Worm (Caenorhabditis elegans) whole organism, L4 larva: ENCODE results near the gene T02H6.4.
A peak's percentile ranks its signal among the peaks of the same experiment; 100 is the strongest.

Experiments
- D1046.2 ChIP-seq: fragments of 200-800 bp; sonication (Bioruptor generic); IDR thresholded peaks from 2 replicates; pipeline ENCODE4 v1.3.6; 2022; ENCODE audit warnings: missing genetic modification characterization, missing compliant biosample characterization
- F10B5.3 ChIP-seq: sonication (generic microtip); optimal IDR thresholded peaks from 2 replicates; lab custom pipeline; 2016; ENCODE audit warnings: mild to moderate bottlenecking, missing genetic modification characterization, missing compliant biosample characterization
- F49E8.2 ChIP-seq: sonication (generic microtip); optimal IDR thresholded peaks from 2 replicates; lab custom pipeline; 2016; ENCODE audit warnings: missing compliant biosample characterization, mild to moderate bottlenecking, missing genetic modification characterization, borderline replicate concordance
- T20F7.1 ChIP-seq: fragments of 200-800 bp; sonication (Bioruptor generic); optimal IDR thresholded peaks from 2 replicates; lab custom pipeline; 2018; ENCODE audit warnings: mild to moderate bottlenecking, missing genetic modification characterization, missing compliant biosample characterization
- Y48G9A.11 ChIP-seq: fragments of 200-800 bp; sonication (Bioruptor generic); IDR thresholded peaks from 2 replicates; pipeline ENCODE4 v1.3.6; 2022; ENCODE audit warnings: missing genetic modification reagents, missing genetic modification characterization, missing compliant biosample characterization
- ZK337.2 ChIP-seq: fragments of 200-800 bp; sonication (Bioruptor generic); IDR thresholded peaks from 2 replicates; pipeline ENCODE4 v1.3.6; 2022; ENCODE audit warnings: missing genetic modification reagents, missing genetic modification characterization, missing compliant biosample characterization
- aha-1 ChIP-seq: fragments of 150-350 bp; peaks from one replicate; lab custom pipeline; 2014; ENCODE audit warnings: missing biosample characterization, missing genetic modification characterization
- ceh-28 ChIP-seq: fragments of 150-350 bp; optimal IDR thresholded peaks from 2 replicates; lab custom pipeline; 2014; ENCODE audit warnings: missing biosample characterization, missing genetic modification reagents, missing genetic modification characterization
- ceh-32 ChIP-seq: sonication (generic microtip); optimal IDR thresholded peaks from 2 replicates; lab custom pipeline; 2016; ENCODE audit warnings: mild to moderate bottlenecking, missing genetic modification characterization, missing compliant biosample characterization; ENCODE audit not compliant: poor library complexity
- ceh-44 ChIP-seq: fragments of 200-800 bp; sonication (Bioruptor generic); IDR thresholded peaks from 2 replicates; pipeline ENCODE4 v1.3.6; 2022; ENCODE audit warnings: missing genetic modification reagents, missing genetic modification characterization, missing compliant biosample characterization
- daf-16 ChIP-seq, 3 experiments: sonication (generic microtip); optimal IDR thresholded peaks; 2 replicates each; lab custom pipeline; 2016 to 2017; ENCODE audit warnings: missing genetic modification characterization in 3 of 3, missing genetic modification reagents in 3 of 3, mild to moderate bottlenecking in 2 of 3, missing compliant biosample characterization in 2 of 3, missing biosample characterization in 1 of 3, moderate library complexity in 1 of 3
- daf-8 ChIP-seq: fragments of 200-800 bp; sonication (Bioruptor generic); IDR thresholded peaks from 2 replicates; pipeline ENCODE4 v1.3.6; 2022; ENCODE audit warnings: missing genetic modification characterization, missing compliant biosample characterization
- dmd-8 ChIP-seq: fragments of 200-800 bp; sonication (Bioruptor generic); IDR thresholded peaks from 2 replicates; pipeline ENCODE4 v1.3.6; 2022; ENCODE audit warnings: missing genetic modification characterization, missing compliant biosample characterization
- egl-43 ChIP-seq: fragments of 200-800 bp; sonication (Bioruptor generic); IDR thresholded peaks from 2 replicates; pipeline ENCODE4 v1.3.6; 2022; ENCODE audit warnings: missing genetic modification reagents, missing genetic modification characterization, missing compliant biosample characterization
- hmg-1.1 ChIP-seq: fragments of 200-800 bp; sonication (Bioruptor generic); IDR thresholded peaks from 2 replicates; pipeline ENCODE4 v1.3.6; 2022; ENCODE audit warnings: missing genetic modification reagents, missing genetic modification characterization, missing compliant biosample characterization
- lim-7 ChIP-seq: fragments of 200-800 bp; sonication (Bioruptor generic); IDR thresholded peaks from 2 replicates; pipeline ENCODE4 v1.3.6; 2022; ENCODE audit warnings: missing genetic modification characterization, missing compliant biosample characterization
- lin-38 ChIP-seq: fragments of 200-800 bp; sonication (Bioruptor generic); IDR thresholded peaks from 2 replicates; pipeline ENCODE4 v1.3.6; 2022; ENCODE audit warnings: missing genetic modification reagents, missing genetic modification characterization, missing compliant biosample characterization
- mes-2 ChIP-seq: sonication (generic microtip); optimal IDR thresholded peaks from 2 replicates; lab custom pipeline; 2016; ENCODE audit warnings: missing genotype, mild to moderate bottlenecking, missing genetic modification characterization, missing compliant biosample characterization; ENCODE audit not compliant: poor library complexity, severe bottlenecking
- nhr-11 ChIP-seq: fragments of 150-350 bp; optimal IDR thresholded peaks from 2 replicates; lab custom pipeline; 2014; ENCODE audit warnings: missing biosample characterization, missing genetic modification characterization
- nhr-41 ChIP-seq: fragments of 200-800 bp; sonication (Bioruptor generic); IDR thresholded peaks from 2 replicates; pipeline ENCODE4 v1.3.6; 2022; ENCODE audit warnings: missing genetic modification reagents, missing genetic modification characterization, missing compliant biosample characterization
- nhr-42 ChIP-seq: fragments of 200-800 bp; sonication (Bioruptor generic); IDR thresholded peaks from 2 replicates; pipeline ENCODE4 v1.3.6; 2022; ENCODE audit warnings: missing genetic modification characterization, missing compliant biosample characterization
- nhr-6 ChIP-seq: fragments of 150-350 bp; optimal IDR thresholded peaks from 2 replicates; lab custom pipeline; 2014; ENCODE audit warnings: missing biosample characterization, missing genetic modification characterization
- nhr-76 ChIP-seq: fragments of 150-350 bp; optimal IDR thresholded peaks from 2 replicates; lab custom pipeline; 2014; ENCODE audit warnings: missing biosample characterization, missing genetic modification characterization
- saeg-2 ChIP-seq: fragments of 200-800 bp; sonication (Bioruptor generic); IDR thresholded peaks from 2 replicates; pipeline ENCODE4 v1.3.6; 2022; ENCODE audit warnings: missing genetic modification reagents, missing genetic modification characterization, missing compliant biosample characterization
- set-16 ChIP-seq: fragments of 200-800 bp; sonication (Bioruptor generic); IDR thresholded peaks from 2 replicates; pipeline ENCODE4 v1.3.6; 2022; ENCODE audit warnings: missing genetic modification reagents, missing genetic modification characterization, missing compliant biosample characterization
- snpc-4 ChIP-seq: fragments of 150-350 bp; optimal IDR thresholded peaks from 2 replicates; lab custom pipeline; 2014; ENCODE audit warnings: missing biosample characterization, missing genetic modification characterization
- unc-39 ChIP-seq: sonication (generic microtip); optimal IDR thresholded peaks from 2 replicates; lab custom pipeline; 2017; ENCODE audit warnings: missing biosample characterization, missing genetic modification characterization

Gene T02H6.4

DNA sequence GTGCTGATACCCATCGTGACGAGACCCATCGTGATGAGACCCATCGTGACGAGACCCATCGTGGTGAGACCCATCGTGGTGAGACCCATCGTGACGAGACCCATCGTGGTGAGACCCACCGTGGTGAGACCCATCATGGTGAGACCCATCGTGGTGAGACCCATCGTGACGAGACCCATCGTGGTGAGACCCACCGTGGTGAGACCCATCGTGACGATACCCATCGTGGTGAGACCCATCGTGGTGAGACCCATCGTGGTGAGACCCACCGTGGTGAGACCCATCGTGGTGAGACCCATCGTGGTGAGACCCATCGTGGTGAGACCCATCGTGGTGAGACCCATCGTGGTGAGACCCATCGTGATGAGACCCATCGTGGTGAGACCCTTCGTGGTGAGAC, 8.6 kb downstream of the T02H6.4 start:
- TF ChIP-seq saeg-2 (GFP tag; lab: Robert Waterston, UW) (0 out of 2 replicates have a peak, but pooled peaks have one; percentile 33), set-16 (GFP tag; lab: Robert Waterston, UW) (peak; percentile 73), dmd-8 (peak; percentile 44; the same call in 1 of the 2 replicates), lim-7 (GFP tag; lab: Robert Waterston, UW) (peak; percentile 42; the same call in 1 of the 2 replicates), ceh-44 (GFP tag; lab: Robert Waterston, UW) (0 out of 2 replicates have a peak, but pooled peaks have one; percentile 13), egl-43 (GFP tag; lab: Robert Waterston, UW) (peak; percentile 59; the same call in 1 of the 2 replicates), D1046.2 (GFP tag; lab: Robert Waterston, UW) (0 out of 2 replicates have a peak, but pooled peaks have one; percentile 12)

DNA sequence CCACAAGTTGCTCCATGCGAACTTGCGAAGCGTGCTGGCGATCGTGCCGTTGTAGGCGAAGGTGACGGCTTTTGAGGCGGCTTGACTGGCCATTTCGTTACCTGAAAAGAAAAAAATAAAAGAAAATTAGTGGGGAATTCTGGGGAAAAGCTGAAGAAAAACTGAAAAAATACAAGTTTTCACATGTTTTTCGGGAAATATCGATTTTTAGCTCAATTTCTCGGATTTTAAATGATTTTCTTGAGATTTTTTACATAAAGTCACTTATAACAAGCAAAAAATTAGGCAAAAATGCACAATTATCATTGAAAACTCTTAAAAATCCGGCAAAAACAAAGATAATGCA, 11.1 kb downstream of the T02H6.4 start, which contains the start of gene T02H6.11:
T02H6.11 (minus strand) TSS at position 101 of the 346 bp plus-strand sequence.
- no peak for TF ChIP-seq mes-2

DNA sequence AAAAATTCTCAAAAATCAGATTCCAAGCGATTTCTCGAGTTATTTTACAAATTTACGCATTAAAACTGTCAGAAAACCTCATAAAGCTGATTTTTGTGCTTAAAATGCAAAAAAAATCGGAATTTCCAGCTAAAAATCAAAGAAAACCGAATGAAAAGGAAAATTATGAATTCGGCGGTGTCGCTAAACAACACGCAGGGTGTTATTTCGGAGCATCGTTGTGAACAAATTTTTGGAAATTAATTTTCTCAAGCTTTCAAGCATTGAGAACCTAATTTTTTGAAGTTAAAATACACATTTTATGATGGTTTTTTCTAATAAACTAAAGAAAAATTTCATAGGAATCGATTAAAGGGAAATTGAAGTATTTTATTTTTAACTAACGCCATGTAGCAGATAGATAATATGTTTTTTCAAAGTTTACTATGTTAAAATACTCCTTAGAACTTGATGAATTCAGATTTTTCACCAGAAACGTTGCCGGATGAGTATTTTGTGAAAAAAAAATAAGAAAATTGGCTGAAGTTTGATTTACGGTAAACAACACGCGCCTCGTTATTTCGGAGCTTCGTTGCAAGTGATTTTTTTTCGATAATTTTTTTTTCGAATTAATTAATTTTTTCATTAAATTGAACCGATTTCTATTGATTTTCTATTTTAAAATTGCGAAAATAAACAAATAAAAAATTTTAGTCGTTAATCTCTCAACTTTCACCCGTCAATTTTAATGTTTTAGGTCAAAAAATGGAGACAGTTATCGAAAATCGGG, 11.7 kb downstream of the T02H6.4 start, which contains the start of gene thoc-1:
thoc-1 (plus strand) TSS at position 737 of the 769 bp plus-strand sequence.
- TF ChIP-seq nhr-41 (GFP tag; lab: Robert Waterston, UW) (no peak), F49E8.2 (tag; lab: Kevin White, UChicago) (no peak), T20F7.1 (GFP tag; lab: Kevin White, UChicago) (peak; percentile 93), nhr-42 (GFP tag; lab: Robert Waterston, UW) (no peak), daf-16 (GFP tag; optimal IDR thresholded peaks at IDR 0.05; lab: Kevin White, UChicago) (no peak), daf-16 (tag; optimal IDR thresholded peaks at IDR 0.05; lab: Kevin White, UChicago) (peak; percentile 3), Y48G9A.11 (GFP tag; lab: Robert Waterston, UW) (0 out of 2 replicates have a peak, but pooled peaks have one; percentile 19)
- TF ChIP-seq, all 104 proteins: peak for 3

DNA sequence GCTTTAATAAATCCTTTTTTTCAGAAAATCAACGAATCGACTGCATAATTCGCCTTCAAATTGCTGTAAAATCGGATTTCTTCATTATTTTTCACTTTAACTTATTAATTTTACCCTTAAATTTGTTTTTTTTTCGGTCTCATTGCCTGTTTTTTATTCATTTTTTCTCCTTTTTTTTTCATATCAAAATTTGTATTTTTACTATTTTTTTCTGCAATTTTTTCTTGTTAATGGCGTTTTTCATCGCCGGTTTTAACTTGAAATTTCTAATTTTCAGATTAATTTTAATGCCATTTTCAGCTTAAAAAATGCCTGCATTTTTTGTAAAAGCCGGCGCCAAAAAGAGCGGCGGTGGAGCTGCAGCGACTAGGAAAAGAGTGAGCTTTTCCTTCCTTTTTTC, 19.2 kb downstream of the T02H6.4 start, which contains the start of gene T02H6.1:
T02H6.1 (plus strand) TSS at position 301 of the 400 bp plus-strand sequence.
- TF ChIP-seq F10B5.3 (tag; lab: Kevin White, UChicago) (no peak), nhr-76 (tag; lab: Kevin White, UChicago) (no peak)

DNA sequence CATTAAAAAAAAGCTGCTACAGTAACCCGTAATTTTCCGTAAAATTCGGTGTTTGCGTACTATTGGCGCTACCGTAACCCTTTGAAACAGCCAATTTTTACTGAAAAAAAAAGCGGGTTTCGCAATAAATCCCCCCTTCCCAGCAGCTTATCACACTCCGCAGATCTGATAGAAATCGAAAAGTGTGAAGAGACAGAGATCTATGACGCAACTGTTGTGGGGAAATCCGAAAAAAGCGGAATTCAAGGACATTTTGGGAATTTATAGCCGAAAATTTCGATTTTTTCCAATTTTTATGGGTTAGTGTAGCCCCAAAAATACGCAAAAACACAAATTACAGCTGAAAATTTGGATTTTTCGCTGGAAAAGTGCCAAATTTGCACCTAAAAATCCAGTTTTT, 32.1 kb downstream of the T02H6.4 start:
- peak; percentile 14 for TF ChIP-seq aha-1
- TF ChIP-seq snpc-4 (tag; lab: Kevin White, UChicago) = no peak

DNA sequence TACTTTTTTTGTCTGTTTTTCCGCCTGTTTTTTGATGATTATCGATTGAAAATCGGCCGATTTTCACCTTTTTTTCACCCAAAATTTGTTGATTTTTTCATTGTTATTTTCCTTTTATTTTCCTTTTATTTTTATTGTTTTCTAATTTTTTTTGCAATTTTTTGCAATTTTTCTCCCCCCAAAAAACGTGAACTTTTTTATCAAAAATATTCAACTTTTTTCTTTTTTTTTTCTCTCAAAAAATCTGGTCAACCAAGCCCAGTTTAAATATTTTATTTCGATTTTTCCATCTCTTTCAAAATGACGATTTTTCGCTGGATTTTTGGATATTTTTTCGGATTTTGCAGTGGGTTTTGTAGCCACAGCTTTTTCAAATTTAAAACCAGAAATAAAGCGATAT, 33.6 kb downstream of the T02H6.4 start, which contains the start of gene rfip-2:
rfip-2 (plus strand) TSS at position 301 of the 400 bp plus-strand sequence.
- no peak for TF ChIP-seq daf-8 (GFP tag; lab: Robert Waterston, UW)
- TF ChIP-seq aha-1 = peak; percentile 6
- TF ChIP-seq unc-39 (tag; lab: Kevin White, UChicago) = no peak

DNA sequence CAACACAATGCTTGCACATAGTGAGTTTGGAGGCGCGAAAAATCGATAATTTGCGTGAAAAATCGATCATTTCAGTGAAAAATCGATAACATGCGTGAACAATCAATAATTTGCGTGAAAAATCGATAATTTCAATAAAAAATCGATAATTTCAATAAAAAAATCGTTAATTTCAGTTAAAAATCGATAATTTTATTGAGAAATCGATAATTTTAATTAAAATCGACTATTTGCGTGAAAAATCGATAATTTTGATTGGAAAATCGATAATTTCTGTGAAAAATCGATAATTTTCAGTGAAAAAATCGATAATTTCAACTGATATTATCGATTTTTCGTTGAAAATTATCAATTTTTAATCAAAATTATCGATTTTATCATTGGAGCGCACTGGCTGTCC, 34.2 kb downstream of the T02H6.4 start:
- TF ChIP-seq ceh-32 (tag; lab: Kevin White, UChicago) (no peak), ceh-28 (tag; lab: Kevin White, UChicago) (peak; percentile 99), nhr-11 (no peak), aha-1 (peak; percentile 0)

DNA sequence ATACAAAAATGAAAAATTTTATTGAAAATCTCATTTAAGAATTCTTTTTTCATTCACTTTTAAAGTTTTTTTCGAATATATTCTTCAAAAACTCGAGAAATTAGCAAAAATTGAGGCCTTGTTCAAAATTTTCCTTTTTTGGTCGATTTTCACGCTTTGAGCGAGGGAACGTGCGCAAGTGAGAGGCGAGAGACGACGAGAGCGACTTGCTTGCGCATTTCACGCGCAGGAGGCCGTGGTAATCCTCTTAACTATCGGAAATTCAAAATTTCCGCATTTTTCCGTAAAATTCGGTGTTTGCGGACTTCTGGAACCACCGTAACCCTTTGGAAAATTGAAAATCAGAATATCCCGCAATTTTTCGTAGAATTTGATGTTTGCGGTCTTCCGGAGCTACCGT, 40.1 kb downstream of the T02H6.4 start:
- TF ChIP-seq nhr-11 (no peak), ceh-32 (tag; lab: Kevin White, UChicago) (no peak), mes-2 (peak; percentile 34), ZK337.2 (GFP tag; lab: Robert Waterston, UW) (0 out of 2 replicates have a peak, but pooled peaks have one; percentile 7), lin-38 (GFP tag; lab: Robert Waterston, UW) (peak; percentile 39; the same call in 1 of the 2 replicates), nhr-6 (tag; lab: Kevin White, UChicago) (no peak), hmg-1.1 (peak; percentile 39; the same call in 1 of the 2 replicates), aha-1 (peak; percentile 67)
